Fruit fly (Drosophila melanogaster) whole organism, larva: ENCODE results near the gene Ugt37B1.

Experiments used
- noc ChIP-seq: fragments of 200-800 bp; sonication (Bioruptor generic); optimal IDR thresholded peaks from 3 replicates; lab custom pipeline; 2019; ENCODE audit warnings: missing biosample characterization, mild to moderate bottlenecking, missing genetic modification characterization, moderate library complexity

Ugt37B1 gene

DNA sequence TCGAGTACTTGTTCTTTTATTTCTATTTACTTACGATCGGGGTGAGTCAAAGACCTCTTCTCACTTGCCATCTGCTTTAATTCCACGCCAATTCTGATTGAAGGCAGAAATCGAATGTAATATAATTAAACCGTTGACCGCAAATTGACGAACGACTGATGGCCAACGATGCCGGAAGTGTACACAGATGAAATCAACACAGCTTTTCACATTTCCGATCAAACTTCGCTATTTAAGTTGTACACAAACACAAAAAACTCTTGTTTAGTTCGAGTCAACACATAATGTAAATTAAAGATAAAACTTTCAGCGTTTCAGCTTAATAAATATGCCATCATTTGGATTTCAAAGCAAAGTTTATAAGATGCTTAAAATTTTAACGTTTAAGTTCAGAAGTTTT is 13.3 kb upstream of the Ugt37B1 start:
- TF ChIP-seq noc: no peak

DNA sequence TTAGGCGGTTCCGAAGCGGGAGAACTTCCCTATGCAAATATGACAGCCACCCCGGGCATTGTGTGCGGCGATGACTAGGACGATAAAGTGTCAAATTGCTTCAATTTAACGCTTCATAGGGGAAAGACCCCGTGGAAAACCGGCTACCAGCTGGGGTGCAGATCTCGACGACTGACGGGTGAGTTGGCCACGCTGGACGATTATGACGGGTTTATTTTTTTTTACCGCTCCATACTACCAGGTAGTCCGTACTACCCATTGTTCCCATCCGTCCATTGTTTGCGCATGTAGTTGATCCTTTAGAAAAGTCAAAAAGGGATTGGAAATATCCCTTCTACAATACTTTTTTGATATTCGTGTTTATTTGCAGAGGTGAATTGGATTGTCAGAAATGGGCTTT is 11.3 kb upstream of the Ugt37B1 start:
- TF ChIP-seq noc: no peak

DNA sequence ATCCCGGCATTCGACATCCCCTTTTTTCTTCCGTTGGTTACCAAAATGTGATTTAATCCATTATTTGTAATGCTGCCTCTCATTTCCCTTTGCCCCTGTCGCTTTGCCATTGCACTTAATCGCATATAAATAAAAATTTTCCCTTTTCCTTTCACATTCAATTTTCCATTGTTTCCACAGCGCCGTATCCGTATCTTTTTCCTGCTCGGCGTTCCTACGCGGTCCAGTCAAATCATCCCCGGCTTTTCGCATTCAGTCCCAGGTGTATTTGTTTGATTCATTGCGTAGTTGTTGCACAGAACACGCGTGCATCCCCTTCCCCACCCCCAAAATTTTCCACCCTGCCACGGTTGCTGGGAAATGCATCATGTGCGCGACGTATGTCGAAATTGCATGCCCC is 9.0 kb upstream of the Ugt37B1 start:
- no peak for TF ChIP-seq noc

DNA sequence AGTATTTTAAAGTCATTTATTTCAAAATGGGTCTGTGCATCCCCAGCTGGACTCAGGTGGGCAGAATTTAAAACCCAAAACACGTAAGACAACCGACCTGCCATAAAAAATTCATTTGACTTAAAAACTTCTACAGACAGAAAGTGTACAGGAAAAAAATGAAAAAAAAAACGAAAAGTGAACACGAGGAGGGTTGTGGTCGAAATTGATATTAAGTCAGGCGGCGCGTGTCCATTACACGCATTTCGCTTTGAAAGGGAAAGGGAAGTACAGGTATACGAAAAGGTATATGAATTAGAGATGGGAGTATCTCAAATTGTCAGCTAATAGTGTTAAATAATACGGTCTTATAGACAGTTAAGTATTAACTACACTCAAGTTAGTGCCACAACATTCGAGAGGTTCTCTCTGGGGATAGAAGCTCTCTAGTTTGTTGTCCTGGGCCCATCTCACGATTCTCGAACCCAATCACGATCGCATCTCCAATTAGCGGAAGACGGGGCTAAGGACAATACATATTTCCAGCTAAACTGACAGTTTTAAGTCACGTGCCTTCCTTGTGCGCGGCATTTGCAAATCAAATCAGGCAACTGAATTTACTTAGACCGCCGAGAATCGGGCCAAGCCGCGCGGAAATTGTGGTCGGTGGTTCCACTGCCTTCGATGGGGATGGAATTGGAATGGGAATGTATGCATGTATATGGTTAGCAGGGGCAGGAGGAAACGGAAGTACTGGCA is 6.0 kb upstream of the Ugt37B1 start:
- no peak for TF ChIP-seq noc

DNA sequence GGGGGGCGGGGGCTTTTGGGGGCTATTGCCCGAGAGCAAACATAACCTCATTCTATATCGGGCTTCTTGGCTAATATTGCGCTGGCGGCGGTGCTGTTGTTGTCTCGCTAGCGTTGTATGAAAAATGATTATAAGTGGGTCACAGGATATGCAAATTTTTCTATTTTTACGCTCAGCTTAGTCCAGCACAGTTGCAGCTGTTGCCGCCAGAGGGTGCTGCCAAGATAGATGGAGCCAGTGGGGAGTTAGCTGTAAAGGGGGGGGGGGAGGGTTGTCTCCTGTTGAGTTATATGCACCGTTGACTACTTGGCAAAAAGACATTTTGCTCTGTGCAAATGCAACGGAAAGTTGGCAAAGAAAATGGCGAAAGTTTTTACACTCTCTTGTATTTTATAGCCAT is 3.9 kb upstream of the Ugt37B1 start:
- no peak for TF ChIP-seq noc

DNA sequence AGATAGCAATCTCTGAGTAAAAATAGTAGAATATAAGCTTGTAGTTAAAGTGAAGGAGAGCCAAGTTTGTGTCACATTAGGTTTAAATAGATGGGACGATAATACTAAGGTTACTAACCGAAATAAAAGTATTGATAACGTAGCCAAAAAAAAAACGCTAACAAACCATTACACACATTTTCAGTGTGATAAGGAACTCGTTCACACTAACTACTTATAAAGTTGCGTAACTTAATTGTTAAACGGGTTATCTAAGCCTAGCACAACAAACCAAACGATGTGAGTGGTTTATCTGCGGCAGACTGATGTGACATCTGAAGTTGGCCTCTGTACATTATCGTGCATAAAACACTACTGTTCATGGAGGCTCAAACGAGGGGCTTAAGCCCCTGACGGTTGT is 646 bp upstream of the Ugt37B1 start:
- no peak for TF ChIP-seq noc

DNA sequence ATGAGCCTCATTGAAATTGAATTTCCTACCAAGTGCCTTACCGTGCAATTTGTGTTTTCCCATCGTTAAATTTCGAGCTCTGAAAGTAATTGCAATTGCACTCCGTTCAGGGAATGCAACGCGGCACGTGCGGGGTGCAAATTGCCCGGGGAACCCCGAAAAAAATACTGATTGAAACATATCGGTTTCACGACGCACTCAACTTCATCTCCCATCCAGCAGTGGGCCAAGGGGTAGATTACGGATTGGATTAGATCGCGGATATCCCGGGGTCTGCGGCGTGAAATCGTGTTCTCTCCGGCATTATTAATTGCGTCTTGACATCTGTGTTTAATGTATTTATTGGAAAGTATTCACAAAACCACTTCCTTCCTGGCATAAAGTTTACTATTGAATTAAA is 3.7 kb downstream of the Ugt37B1 start:
- no peak for TF ChIP-seq noc

DNA sequence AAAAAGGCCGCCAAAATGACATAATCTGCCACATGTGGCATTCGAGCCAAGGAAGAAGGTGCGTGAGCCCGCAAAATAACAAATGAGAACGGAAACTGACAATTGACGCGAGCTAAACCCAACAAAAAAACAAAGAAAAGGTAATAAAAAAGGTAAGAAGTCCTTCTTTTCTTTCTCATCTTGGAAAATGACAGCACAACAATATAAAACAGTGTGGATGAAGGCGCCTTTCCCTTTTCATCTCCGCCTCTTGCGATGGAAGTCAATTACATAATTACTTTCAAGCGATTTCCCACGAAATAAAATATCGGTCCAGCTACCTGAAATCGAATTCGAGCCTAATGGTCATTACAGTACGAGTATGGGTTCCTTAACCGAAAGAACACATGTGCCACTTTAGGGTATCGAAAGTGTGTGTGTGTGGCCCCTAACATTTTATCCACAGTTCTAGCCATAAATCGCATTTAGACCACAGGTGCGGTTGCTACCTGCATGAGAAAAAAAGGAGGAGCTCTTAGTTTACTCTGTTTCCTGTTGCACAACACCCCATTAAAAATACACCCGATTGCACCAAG is 4.4 kb downstream of the Ugt37B1 start:
- TF ChIP-seq noc: no peak

DNA sequence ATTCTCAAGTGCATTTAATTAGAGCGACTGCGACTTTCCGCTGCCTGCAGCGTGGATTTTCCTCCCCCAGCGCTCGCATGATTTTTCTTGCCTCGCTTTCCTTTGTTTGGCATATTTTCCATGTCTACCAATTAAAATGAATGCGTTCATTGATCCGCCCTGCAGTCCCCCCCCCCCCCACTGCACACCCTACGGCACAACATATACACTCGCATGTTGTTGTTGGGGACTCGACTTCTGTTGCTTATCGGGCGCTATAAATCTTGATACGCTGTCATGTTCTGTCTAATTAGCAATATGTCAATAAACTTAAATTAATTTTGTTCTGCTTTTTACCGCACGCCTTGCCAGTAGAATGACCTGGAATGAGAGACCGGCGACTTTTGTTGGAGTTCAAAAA is 11.6 kb downstream of the Ugt37B1 start:
- TF ChIP-seq noc: no peak

DNA sequence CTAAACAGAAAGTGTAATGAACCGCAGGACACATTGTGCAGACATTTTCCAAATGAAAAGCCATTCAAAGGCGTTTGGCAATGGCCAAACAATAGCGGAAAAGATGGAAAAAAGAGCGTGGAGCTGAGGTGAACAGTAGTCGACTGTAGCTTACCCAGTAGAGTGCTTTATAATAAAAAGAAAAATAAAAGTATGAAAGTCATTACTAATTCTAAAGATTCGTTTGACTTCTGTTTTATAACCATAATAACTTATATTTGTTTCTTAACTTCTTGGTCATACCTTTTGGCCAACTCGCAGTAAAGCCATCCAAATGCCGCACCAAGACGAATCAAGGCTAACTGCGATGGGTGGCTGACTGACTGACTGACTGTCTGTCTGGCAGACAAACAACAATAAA is 14.4 kb downstream of the Ugt37B1 start:
- no peak for TF ChIP-seq noc

DNA sequence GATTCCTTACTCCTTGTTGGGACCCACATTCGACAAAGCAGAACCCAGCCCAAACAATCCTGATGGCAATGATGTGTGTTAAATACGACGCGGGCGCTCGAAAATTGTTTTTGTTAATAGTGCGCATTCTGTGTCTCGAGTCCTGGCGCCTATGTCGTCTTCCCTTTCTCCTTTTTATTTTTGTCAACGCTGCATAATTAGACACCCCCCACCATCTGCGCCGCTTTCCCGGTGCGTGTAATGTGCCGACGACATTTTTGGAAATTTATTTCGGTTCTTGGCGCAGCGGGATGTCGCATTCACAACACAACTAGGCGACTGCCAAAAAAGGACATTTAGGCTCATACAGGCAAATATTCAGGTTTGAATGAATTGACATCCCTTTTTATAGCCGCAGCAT is 16.2 kb downstream of the Ugt37B1 start:
- no peak for TF ChIP-seq noc

DNA sequence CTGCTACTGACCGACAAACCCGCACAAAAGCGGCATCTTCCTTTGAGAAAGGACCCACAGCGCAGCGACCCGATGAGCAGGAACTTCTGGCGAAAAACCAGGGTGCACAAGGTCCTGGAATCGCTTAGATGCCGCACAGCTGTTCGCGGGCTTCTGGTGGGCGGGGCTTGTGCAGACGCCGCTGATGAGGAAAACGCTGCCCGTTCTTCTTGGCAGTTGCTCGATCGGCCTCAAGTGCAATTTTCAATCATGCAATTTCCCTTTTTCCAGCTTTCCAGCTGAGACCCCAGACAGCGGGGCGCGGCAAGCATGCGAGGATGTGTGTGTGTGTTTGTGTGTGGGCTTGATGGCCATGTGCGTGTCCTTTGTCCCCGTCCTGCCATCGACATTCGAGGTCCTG is 17.2 kb downstream of the Ugt37B1 start:
- no peak for TF ChIP-seq noc

DNA sequence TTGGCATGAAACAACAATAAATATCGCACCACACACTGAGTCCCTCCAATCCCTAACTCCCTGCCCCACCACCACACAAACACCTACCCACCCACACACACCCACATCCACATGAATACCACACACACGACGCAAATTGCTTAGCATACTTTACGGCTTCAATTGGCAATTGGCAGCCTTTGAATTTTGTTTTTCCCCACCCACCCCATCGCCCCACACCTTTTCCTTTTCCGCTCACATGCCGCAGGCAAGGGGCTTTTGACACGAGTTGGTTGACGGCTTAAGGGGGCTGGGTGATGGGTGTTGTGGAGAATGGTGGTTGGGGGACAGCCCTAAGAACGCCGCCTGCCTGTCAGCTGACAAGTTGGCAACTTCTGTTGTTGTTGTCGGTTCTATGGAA is 24.6 kb downstream of the Ugt37B1 start:
- TF ChIP-seq noc: no peak

DNA sequence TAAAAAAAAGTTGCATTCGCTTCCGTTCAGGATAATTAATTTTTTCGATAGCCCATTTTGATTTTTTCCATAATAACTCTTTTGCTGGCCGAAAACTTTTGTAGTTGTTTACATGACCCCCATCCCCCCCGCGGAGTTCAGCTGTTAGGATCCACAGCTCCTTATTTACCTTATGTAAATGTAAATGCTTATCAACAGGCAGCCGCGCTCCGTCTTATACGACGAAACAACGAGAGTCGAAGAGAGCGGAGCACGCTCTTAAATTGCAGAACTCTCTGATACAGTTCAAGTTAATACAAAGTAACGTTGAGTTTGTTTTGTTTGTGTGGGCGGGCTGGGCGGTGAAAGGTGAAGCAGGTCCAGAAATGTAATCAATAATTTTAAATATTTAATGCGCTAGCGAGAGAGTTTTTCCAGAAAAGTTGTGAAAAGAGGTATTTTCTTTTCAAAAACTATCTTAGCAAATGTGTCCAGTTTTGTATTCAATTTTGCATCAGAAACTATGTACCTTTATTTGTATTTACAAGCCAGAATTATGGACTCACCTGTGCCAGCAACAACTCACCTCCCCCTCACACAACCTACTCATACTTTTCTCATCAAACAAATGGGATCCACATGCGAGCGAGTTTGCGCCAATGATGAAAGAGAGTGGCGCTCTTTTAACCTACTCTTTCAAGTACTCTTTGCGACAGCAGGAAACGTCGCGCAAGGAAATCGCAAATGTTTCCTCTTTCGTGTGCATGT is 27.6 kb downstream of the Ugt37B1 start:
- no peak for TF ChIP-seq noc

DNA sequence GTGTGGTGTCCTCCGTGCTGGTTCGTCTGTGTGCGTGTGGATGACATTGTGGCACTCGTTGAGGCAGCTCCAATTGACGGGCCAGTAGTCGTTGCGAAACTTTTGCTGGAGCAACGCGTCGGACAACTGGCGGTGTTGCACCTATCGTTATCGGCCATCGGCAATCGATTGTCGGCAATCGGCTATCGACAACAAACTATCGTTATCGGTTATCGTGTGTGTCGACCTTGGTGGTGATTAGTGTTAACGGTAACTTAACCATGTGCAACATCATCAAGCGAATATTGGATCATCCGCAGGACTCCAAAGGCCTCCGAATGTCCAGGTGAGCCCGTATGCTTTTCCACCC is 28.1 kb downstream of the Ugt37B1 start, which contains the start of gene Ddr:
Ddr (plus strand) TSS at position 119 of the 349 bp plus-strand sequence.
- no peak for TF ChIP-seq noc

DNA sequence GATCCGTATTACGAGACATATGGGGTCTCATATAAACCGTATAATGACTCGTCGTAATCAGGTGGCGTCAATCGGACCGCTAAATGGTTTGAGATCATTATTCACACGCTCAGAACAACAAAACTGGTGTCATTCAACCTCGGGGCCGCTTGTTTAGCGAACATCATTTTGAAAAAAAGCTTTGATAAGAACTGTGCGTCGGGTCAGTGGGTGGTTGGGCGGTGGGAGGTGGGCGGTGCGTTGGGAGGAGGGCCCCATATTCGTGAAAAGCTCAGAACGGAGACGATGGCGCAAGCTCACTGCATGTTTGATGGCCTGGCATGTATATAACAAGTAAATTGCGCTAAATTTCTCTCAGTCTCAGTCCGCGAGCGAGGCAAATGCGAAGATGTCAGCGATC is 30.6 kb downstream of the Ugt37B1 start, which contains the start of gene AANATL2:
AANATL2 (plus strand) TSS at position 372 of the 400 bp plus-strand sequence.
- TF ChIP-seq noc: no peak

DNA sequence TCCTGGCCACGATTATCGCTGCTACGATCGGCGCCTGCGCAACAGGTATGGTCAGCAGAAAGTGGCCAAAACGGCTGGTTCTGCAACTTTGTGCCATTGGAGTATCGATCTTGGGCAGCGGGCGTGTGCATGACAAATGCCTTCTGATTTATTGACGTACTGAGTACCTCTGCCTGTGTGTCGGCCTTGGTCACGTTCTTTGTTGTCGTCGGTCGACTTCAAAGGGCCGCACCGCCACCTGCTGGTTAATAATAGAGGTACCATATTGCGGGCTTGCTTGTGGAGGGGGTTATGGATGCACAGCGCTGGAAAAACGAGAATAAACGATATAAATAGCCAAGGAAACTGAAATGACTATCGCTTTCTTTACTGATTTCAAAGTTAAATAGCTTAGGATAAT is 34.8 kb downstream of the Ugt37B1 start:
- no peak for TF ChIP-seq noc

DNA sequence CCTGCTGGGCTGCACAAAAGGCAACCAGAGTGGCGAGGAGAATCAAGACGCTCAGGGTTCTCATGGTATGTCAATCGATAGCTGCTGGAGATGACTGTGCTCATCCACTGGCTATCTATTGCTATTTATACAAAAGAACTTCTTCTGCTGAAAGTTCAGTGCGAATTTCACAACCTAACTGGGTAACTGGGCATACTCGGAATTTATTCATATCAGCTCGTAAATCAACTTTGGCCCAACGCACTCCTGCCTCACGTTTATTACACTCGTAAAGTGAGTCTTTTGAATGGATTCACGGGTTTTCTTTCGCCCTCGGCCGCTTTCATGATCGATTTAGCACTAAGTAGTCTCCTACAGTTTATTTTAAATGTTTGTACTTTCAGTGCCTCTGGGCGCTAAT is 39.5 kb downstream of the Ugt37B1 start, which contains the start of gene CG13983:
CG13983 (minus strand) TSS at position 101 of the 400 bp plus-strand sequence.
- TF ChIP-seq noc: no peak
